Worm (Caenorhabditis elegans): ENCODE data around the gene gpx-5.

The gpx-5 gene

ce11 chrX:9608127-9608526, 23.7 kb downstream of the gpx-5 start:
- TF ChIP-seq lin-14 (GFP tag; optimal IDR thresholded peaks at IDR 0.05) (peak; percentile 70), rnt-1 (tag; optimal IDR thresholded peaks at IDR 0.05) (peak; percentile 24), nhr-20 (tag; optimal IDR thresholded peaks at IDR 0.05) (peak; percentile 4), zip-4 (GFP tag; optimal IDR thresholded peaks at IDR 0.05) (no peak), irx-1 (tag; optimal IDR thresholded peaks at IDR 0.05) (no peak), elt-3 (tag; optimal IDR thresholded peaks at IDR 0.05) (peak in 4 of 6 experiments; percentile 22 to 79 (median 53)), blmp-1 (tag; optimal IDR thresholded peaks at IDR 0.05) (peak; percentile 96)

ce11 chrX:9610040-9610613, 25.7 kb downstream of the gpx-5 start, which contains the start of gene C11E4.6:
TSS of gene C11E4.6 (plus strand) at chrX:9610563.
- peak; percentile 41 for TF ChIP-seq fkh-10 (GFP tag; optimal IDR thresholded peaks at IDR 0.05)
- peak; percentile 57 for TF ChIP-seq lin-14 (GFP tag; optimal IDR thresholded peaks at IDR 0.05)
- no peak for TF ChIP-seq nhr-47 (tag; optimal IDR thresholded peaks at IDR 0.05)

ce11 chrX:9616919-9617318, 32.5 kb downstream of the gpx-5 start, which contains the start of gene C11E4.7:
TSS of gene C11E4.7 (plus strand) at chrX:9617219.
- TF ChIP-seq pqm-1 (tag; optimal IDR thresholded peaks at IDR 0.05): no peak
- no peak for TF ChIP-seq alr-1 (tag; optimal IDR thresholded peaks at IDR 0.05; ENCODE audit: borderline replicate concordance)
- TF ChIP-seq hlh-4 (tag; optimal IDR thresholded peaks at IDR 0.05): no peak
- no peak for TF ChIP-seq lin-14 (GFP tag; optimal IDR thresholded peaks at IDR 0.05)
- no peak for TF ChIP-seq rnt-1 (tag; optimal IDR thresholded peaks at IDR 0.05)
- no peak for TF ChIP-seq mdl-1 (tag; optimal IDR thresholded peaks at IDR 0.05)
- no peak for TF ChIP-seq lin-15B (tag; optimal IDR thresholded peaks at IDR 0.05)
- no peak for TF ChIP-seq dsc-1 (tag; optimal IDR thresholded peaks at IDR 0.05)
- TF ChIP-seq zag-1 (tag; optimal IDR thresholded peaks at IDR 0.05): no peak
- no peak for TF ChIP-seq sox-4 (tag; optimal IDR thresholded peaks at IDR 0.05)

- no peak for TF ChIP-seq elt-3 (tag; optimal IDR thresholded peaks at IDR 0.05)
- no peak for TF ChIP-seq nhr-85 (tag)
- no peak for TF ChIP-seq tlp-1 (tag; optimal IDR thresholded peaks at IDR 0.05)
- no peak for TF ChIP-seq grh-1 (GFP tag; IDR thresholded peaks at IDR 0.05)
- no peak for TF ChIP-seq alr-1 (tag; optimal IDR thresholded peaks at IDR 0.05; ENCODE audit: borderline replicate concordance)
- TF ChIP-seq ztf-4 (tag; optimal IDR thresholded peaks at IDR 0.05): no peak
- no peak for TF ChIP-seq mab-9 (GFP tag; IDR thresholded peaks at IDR 0.05)
- TF ChIP-seq nhr-47 (tag; optimal IDR thresholded peaks at IDR 0.05): no peak
- TF ChIP-seq ama-1 (optimal IDR thresholded peaks at IDR 0.05): no peak
- TF ChIP-seq nhr-237 (tag; optimal IDR thresholded peaks at IDR 0.05): no peak
- TF ChIP-seq elt-2 (tag; optimal IDR thresholded peaks at IDR 0.05): no peak
- no peak for TF ChIP-seq C34B4.2 (tag; optimal IDR thresholded peaks at IDR 0.05)
- TF ChIP-seq aha-1 (tag; optimal IDR thresholded peaks at IDR 0.05): no peak
- TF ChIP-seq ceh-88 (GFP tag; IDR thresholded peaks at IDR 0.05): no peak
- no peak for TF ChIP-seq lir-3 (tag; optimal IDR thresholded peaks at IDR 0.05; ENCODE audit: poor library complexity)
- no peak for TF ChIP-seq unc-130 (tag; optimal IDR thresholded peaks at IDR 0.05)
Observed at ce11 chrX:9620136-9620535, 35.7 kb downstream of the gpx-5 start, which contains the start of gene C11E4.8. TSS of gene C11E4.8 (plus strand) at chrX:9620436.

- peak in 1 of 2 experiments; percentile 39 for TF ChIP-seq lin-35 (GFP tag; optimal IDR thresholded peaks at IDR 0.05)
- TF ChIP-seq nhr-71 (tag; optimal IDR thresholded peaks at IDR 0.05): peak; percentile 6
- TF ChIP-seq nhr-90 (tag; optimal IDR thresholded peaks at IDR 0.05; ENCODE audit: poor library complexity): peak; percentile 20
- no peak for TF ChIP-seq fkh-10 (GFP tag; optimal IDR thresholded peaks at IDR 0.05)
- TF ChIP-seq snu-23 (GFP tag; optimal IDR thresholded peaks at IDR 0.05): peak; percentile 27
- TF ChIP-seq elt-3 (tag; optimal IDR thresholded peaks at IDR 0.05): no peak
- peak; percentile 36 for TF ChIP-seq rnt-1 (tag; optimal IDR thresholded peaks at IDR 0.05)
- TF ChIP-seq ceh-8 (GFP tag; optimal IDR thresholded peaks at IDR 0.05): no peak
- TF ChIP-seq unc-98 (GFP tag; IDR thresholded peaks at IDR 0.05): no peak
- no peak for TF ChIP-seq pax-3 (tag; optimal IDR thresholded peaks at IDR 0.05)
- 0 out of 2 replicates have a peak, but pooled peaks have one; percentile 9 for TF ChIP-seq nhr-19 (GFP tag; conservative IDR thresholded peaks at IDR 0.05)
- TF ChIP-seq nhr-47 (tag; optimal IDR thresholded peaks at IDR 0.05): peak; percentile 39
Observed at ce11 chrX:9622609-9623008, 38.1 kb downstream of the gpx-5 start.
